Worm (Caenorhabditis elegans) whole organism, L4 larva: ENCODE measurements around the gene str-138.

ENCODE experiments used
- F26F4.8 ChIP-seq: fragments of 200-800 bp; sonication (Bioruptor generic); conservative IDR thresholded peaks from 2 replicates; pipeline ENCODE4 v1.3.6; 2022; ENCODE audit warnings: missing genetic modification characterization, missing compliant biosample characterization
- T20F7.1 ChIP-seq: fragments of 200-800 bp; sonication (Bioruptor generic); optimal IDR thresholded peaks from 2 replicates; lab custom pipeline; 2018; ENCODE audit warnings: mild to moderate bottlenecking, missing genetic modification characterization, missing compliant biosample characterization
- T26A8.4 ChIP-seq: fragments of 200-800 bp; sonication (Bioruptor generic); IDR thresholded peaks from 2 replicates; pipeline ENCODE4 v1.3.6; 2022; ENCODE audit warnings: missing genetic modification characterization, missing compliant biosample characterization
- Y105C5A.15 ChIP-seq: fragments of 200-800 bp; sonication (Bioruptor generic); IDR thresholded peaks from 2 replicates; pipeline ENCODE4 v1.3.6; 2022; ENCODE audit warnings: missing genetic modification characterization, missing compliant biosample characterization
- Y5F2A.4 ChIP-seq: fragments of 200-800 bp; sonication (Bioruptor generic); optimal IDR thresholded peaks from 2 replicates; lab custom pipeline; 2018; ENCODE audit warnings: mild to moderate bottlenecking, missing genetic modification characterization, missing compliant biosample characterization
- Y75B8A.6 ChIP-seq: fragments of 200-800 bp; sonication (Bioruptor generic); IDR thresholded peaks from 2 replicates; pipeline ENCODE4 v1.3.6; 2022; ENCODE audit warnings: missing genetic modification reagents, missing genetic modification characterization, missing compliant biosample characterization
- ZK546.5 ChIP-seq, 2 experiments: sonication (generic microtip); optimal IDR thresholded peaks; 2 replicates each; lab custom pipeline; 2017; ENCODE audit warnings: missing biosample characterization in 2 of 2, missing genetic modification characterization in 2 of 2
- aha-1 ChIP-seq: fragments of 150-350 bp; peaks from one replicate; lab custom pipeline; 2014; ENCODE audit warnings: missing biosample characterization, missing genetic modification characterization
- ama-1 ChIP-seq: fragments of 150-350 bp; optimal IDR thresholded peaks from 2 replicates; lab custom pipeline; 2014; ENCODE audit warnings: inconsistent platforms, mixed read lengths
- arid-1 ChIP-seq: fragments of 200-800 bp; sonication (Bioruptor generic); conservative IDR thresholded peaks from 2 replicates; pipeline ENCODE4 v1.3.6; 2022; ENCODE audit warnings: missing genetic modification reagents, missing genetic modification characterization, missing compliant biosample characterization
- ceh-62 ChIP-seq: sonication (generic microtip); optimal IDR thresholded peaks from 2 replicates; lab custom pipeline; 2017; ENCODE audit warnings: missing biosample characterization, missing genetic modification characterization
- ceh-82 ChIP-seq: sonication (generic microtip); optimal IDR thresholded peaks from 2 replicates; lab custom pipeline; 2017; ENCODE audit warnings: missing biosample characterization, missing genetic modification characterization
- daf-16 ChIP-seq, 3 experiments: sonication (generic microtip); optimal IDR thresholded peaks; 2 replicates each; lab custom pipeline; 2016 to 2017; ENCODE audit warnings: missing genetic modification characterization in 3 of 3, missing genetic modification reagents in 3 of 3, mild to moderate bottlenecking in 2 of 3, missing compliant biosample characterization in 2 of 3, missing biosample characterization in 1 of 3, moderate library complexity in 1 of 3
- daf-19 ChIP-seq: fragments of 200-800 bp; sonication (Bioruptor generic); conservative IDR thresholded peaks from 2 replicates; pipeline ENCODE4 v1.3.6; 2022; ENCODE audit warnings: missing genetic modification characterization, missing compliant biosample characterization
- daf-8 ChIP-seq: fragments of 200-800 bp; sonication (Bioruptor generic); IDR thresholded peaks from 2 replicates; pipeline ENCODE4 v1.3.6; 2022; ENCODE audit warnings: missing genetic modification characterization, missing compliant biosample characterization
- dmd-9 ChIP-seq: fragments of 200-800 bp; sonication (Bioruptor generic); IDR thresholded peaks from 2 replicates; pipeline ENCODE4 v1.3.6; 2022; ENCODE audit warnings: missing genetic modification reagents, missing genetic modification characterization, missing compliant biosample characterization
- duxl-1 ChIP-seq: sonication (generic microtip); optimal IDR thresholded peaks from 2 replicates; lab custom pipeline; 2016; ENCODE audit warnings: mild to moderate bottlenecking, missing genetic modification characterization, moderate library complexity, missing compliant biosample characterization; ENCODE audit not compliant: poor library complexity
- egl-27 ChIP-seq: sonication (generic microtip); optimal IDR thresholded peaks from 3 replicates; lab custom pipeline; 2017; ENCODE audit warnings: missing biosample characterization, missing genetic modification reagents, missing genetic modification characterization
- fos-1 ChIP-seq: fragments of 150-350 bp; optimal IDR thresholded peaks from 2 replicates; lab custom pipeline; 2014; ENCODE audit warnings: missing biosample characterization, missing genetic modification characterization
- hlh-11 ChIP-seq: fragments of 200-800 bp; sonication (Bioruptor generic); optimal IDR thresholded peaks from 2 replicates; lab custom pipeline; 2018; ENCODE audit warnings: mild to moderate bottlenecking, missing genetic modification characterization, missing compliant biosample characterization
- hmg-1.1 ChIP-seq: fragments of 200-800 bp; sonication (Bioruptor generic); IDR thresholded peaks from 2 replicates; pipeline ENCODE4 v1.3.6; 2022; ENCODE audit warnings: missing genetic modification reagents, missing genetic modification characterization, missing compliant biosample characterization
- lim-7 ChIP-seq: fragments of 200-800 bp; sonication (Bioruptor generic); IDR thresholded peaks from 2 replicates; pipeline ENCODE4 v1.3.6; 2022; ENCODE audit warnings: missing genetic modification characterization, missing compliant biosample characterization
- lin-1 ChIP-seq: fragments of 200-800 bp; sonication (Bioruptor generic); IDR thresholded peaks from 2 replicates; pipeline ENCODE4 v1.3.6; 2022; ENCODE audit warnings: missing genetic modification reagents, missing genetic modification characterization, missing compliant biosample characterization
- lin-13 ChIP-seq: fragments of 150-350 bp; optimal IDR thresholded peaks from 2 replicates; lab custom pipeline; 2014; ENCODE audit warnings: missing biosample characterization, missing genetic modification reagents, missing genetic modification characterization
- lin-15B ChIP-seq: fragments of 150-350 bp; sonication (generic microtip); optimal IDR thresholded peaks from 3 replicates; lab custom pipeline; 2014; ENCODE audit warnings: missing biosample characterization, missing genetic modification characterization
- lin-38 ChIP-seq: fragments of 200-800 bp; sonication (Bioruptor generic); IDR thresholded peaks from 2 replicates; pipeline ENCODE4 v1.3.6; 2022; ENCODE audit warnings: missing genetic modification reagents, missing genetic modification characterization, missing compliant biosample characterization
- lin-39 ChIP-seq: fragments of 150-350 bp; optimal IDR thresholded peaks from 2 replicates; lab custom pipeline; 2014; ENCODE audit warnings: missing biosample characterization, missing genetic modification reagents, missing genetic modification characterization
- lir-3 ChIP-seq: sonication (generic microtip); optimal IDR thresholded peaks from 2 replicates; lab custom pipeline; 2016; ENCODE audit warnings: mild to moderate bottlenecking, missing genetic modification characterization, missing compliant biosample characterization
- mep-1 ChIP-seq: fragments of 150-350 bp; sonication (generic microtip); optimal IDR thresholded peaks from 3 replicates; lab custom pipeline; 2014; ENCODE audit warnings: missing biosample characterization, missing genetic modification characterization
- mes-2 ChIP-seq: sonication (generic microtip); optimal IDR thresholded peaks from 2 replicates; lab custom pipeline; 2016; ENCODE audit warnings: missing genotype, mild to moderate bottlenecking, missing genetic modification characterization, missing compliant biosample characterization; ENCODE audit not compliant: poor library complexity, severe bottlenecking
- mxl-2 ChIP-seq: fragments of 200-800 bp; sonication (Bioruptor generic); conservative IDR thresholded peaks from 2 replicates; pipeline ENCODE4 v1.3.6; 2022; ENCODE audit warnings: missing genetic modification reagents, missing genetic modification characterization, missing compliant biosample characterization
- nhr-102 ChIP-seq: sonication (generic microtip); optimal IDR thresholded peaks from 2 replicates; lab custom pipeline; 2016; ENCODE audit warnings: mild to moderate bottlenecking, missing genetic modification characterization, moderate library complexity, missing compliant biosample characterization
- nhr-11 ChIP-seq: fragments of 150-350 bp; optimal IDR thresholded peaks from 2 replicates; lab custom pipeline; 2014; ENCODE audit warnings: missing biosample characterization, missing genetic modification characterization
- nhr-41 ChIP-seq: fragments of 200-800 bp; sonication (Bioruptor generic); IDR thresholded peaks from 2 replicates; pipeline ENCODE4 v1.3.6; 2022; ENCODE audit warnings: missing genetic modification reagents, missing genetic modification characterization, missing compliant biosample characterization
- nhr-42 ChIP-seq: fragments of 200-800 bp; sonication (Bioruptor generic); IDR thresholded peaks from 2 replicates; pipeline ENCODE4 v1.3.6; 2022; ENCODE audit warnings: missing genetic modification characterization, missing compliant biosample characterization
- nhr-48 ChIP-seq: sonication (generic microtip); optimal IDR thresholded peaks from 2 replicates; lab custom pipeline; 2016; ENCODE audit warnings: mild to moderate bottlenecking, missing genetic modification characterization, missing compliant biosample characterization
- nhr-6 ChIP-seq: fragments of 150-350 bp; optimal IDR thresholded peaks from 2 replicates; lab custom pipeline; 2014; ENCODE audit warnings: missing biosample characterization, missing genetic modification characterization
- pha-4 ChIP-seq, 2 experiments: fragments of 150-350 bp in 1 of 2; fragments of 200-800 bp in 1 of 2; sonication (Bioruptor generic) in 1 of 2; IDR thresholded peaks in 1 of 2; optimal IDR thresholded peaks in 1 of 2; 2 replicates each; pipeline versions ENCODE4 v1.3.6 to Lab custom; 2014 to 2022; ENCODE audit warnings: missing genetic modification characterization in 2 of 2, missing genetic modification reagents in 2 of 2, missing biosample characterization in 1 of 2, missing compliant biosample characterization in 1 of 2
- pqm-1 ChIP-seq: sonication (generic microtip); optimal IDR thresholded peaks from 2 replicates; lab custom pipeline; 2017; ENCODE audit warnings: missing biosample characterization, missing genetic modification characterization
- rbr-2 ChIP-seq: sonication (generic microtip); optimal IDR thresholded peaks from 2 replicates; lab custom pipeline; 2016; ENCODE audit warnings: missing genotype, missing genetic modification characterization, missing compliant biosample characterization
- set-16 ChIP-seq: fragments of 200-800 bp; sonication (Bioruptor generic); IDR thresholded peaks from 2 replicates; pipeline ENCODE4 v1.3.6; 2022; ENCODE audit warnings: missing genetic modification reagents, missing genetic modification characterization, missing compliant biosample characterization
- tag-97 ChIP-seq: fragments of 200-800 bp; sonication (Bioruptor generic); IDR thresholded peaks from 2 replicates; pipeline ENCODE4 v1.3.6; 2022; ENCODE audit warnings: missing genetic modification characterization, missing compliant biosample characterization
- tra-1 ChIP-seq: fragments of 200-800 bp; sonication (Bioruptor generic); IDR thresholded peaks from 2 replicates; pipeline ENCODE4 v1.3.6; 2022; ENCODE audit warnings: missing genetic modification reagents, missing genetic modification characterization, missing compliant biosample characterization
- unc-39 ChIP-seq: sonication (generic microtip); optimal IDR thresholded peaks from 2 replicates; lab custom pipeline; 2017; ENCODE audit warnings: missing biosample characterization, missing genetic modification characterization
- zfp-3 ChIP-seq: fragments of 200-800 bp; sonication (Bioruptor generic); conservative IDR thresholded peaks from 2 replicates; pipeline ENCODE4 v1.3.6; 2022; ENCODE audit warnings: missing genetic modification reagents, missing genetic modification characterization, missing compliant biosample characterization

Gene str-138

ce11 chrV:8058359-8058758 is at the start of gene str-138:
str-138 (plus strand) TSS chrV:8058659.
- no peak for TF ChIP-seq pha-4 (GFP tag; IDR thresholded peaks at IDR 0.05; lab: Robert Waterston, UW)
- no peak for TF ChIP-seq pha-4 (tag; optimal IDR thresholded peaks at IDR 0.05; lab: Kevin White, UChicago)
- TF ChIP-seq unc-39 (tag; lab: Kevin White, UChicago) = no peak
- no peak for TF ChIP-seq Y75B8A.6 (GFP tag; lab: Robert Waterston, UW)
- no peak for TF ChIP-seq ceh-82 (tag; lab: Kevin White, UChicago)
- no peak for TF ChIP-seq rbr-2 (tag; lab: Kevin White, UChicago)
- no peak for TF ChIP-seq F26F4.8 (GFP tag; lab: Robert Waterston, UW)
- no peak for TF ChIP-seq zfp-3 (GFP tag; lab: Robert Waterston, UW)
- no peak for TF ChIP-seq mxl-2 (GFP tag; lab: Robert Waterston, UW)
- no peak for TF ChIP-seq tag-97 (GFP tag; lab: Robert Waterston, UW)
- TF ChIP-seq nhr-11 (tag; lab: Kevin White, UChicago) = no peak
- no peak for TF ChIP-seq tra-1 (GFP tag; lab: Robert Waterston, UW)
- TF ChIP-seq ceh-62 = no peak
- TF ChIP-seq nhr-102 = no peak

- TF ChIP-seq mes-2 (tag; lab: Kevin White, UChicago) (peak; percentile 7), mep-1 (peak; percentile 26), T20F7.1 (GFP tag; lab: Kevin White, UChicago) (no peak)
Measured at ce11 chrV:8010103-8010502, 48.4 kb upstream of the str-138 start, which contains the start of gene Y97E10AR.4. Y97E10AR.4 (minus strand) TSS chrV:8010233.

ce11 chrV:8010846-8011245 is 47.6 kb upstream of the str-138 start, which contains the start of gene lmtr-2:
lmtr-2 (minus strand) TSS chrV:8011106.
- TF ChIP-seq lin-15B (tag; lab: Kevin White, UChicago) = no peak
- TF ChIP-seq nhr-11 (tag; lab: Kevin White, UChicago) = no peak
- no peak for TF ChIP-seq nhr-42 (GFP tag; lab: Robert Waterston, UW)
- no peak for TF ChIP-seq nhr-48 (tag; lab: Kevin White, UChicago)
- TF ChIP-seq ama-1 (lab: Kevin White, UChicago) = peak; percentile 74
- no peak for TF ChIP-seq daf-16 (GFP tag; optimal IDR thresholded peaks at IDR 0.05; lab: Kevin White, UChicago)
- TF ChIP-seq daf-16 (tag; optimal IDR thresholded peaks at IDR 0.05; lab: Kevin White, UChicago) = peak; percentile 29
- no peak for TF ChIP-seq zfp-3 (GFP tag; lab: Robert Waterston, UW)
- no peak for TF ChIP-seq pha-4 (GFP tag; IDR thresholded peaks at IDR 0.05; lab: Robert Waterston, UW)
- TF ChIP-seq pha-4 (tag; optimal IDR thresholded peaks at IDR 0.05; lab: Kevin White, UChicago) = no peak
- no peak for TF ChIP-seq ceh-82 (tag; lab: Kevin White, UChicago)
- no peak for TF ChIP-seq dmd-9 (GFP tag; lab: Robert Waterston, UW)
- peak; percentile 88 for TF ChIP-seq aha-1 (tag; lab: Kevin White, UChicago)
- no peak for TF ChIP-seq nhr-6 (tag; lab: Kevin White, UChicago)
- no peak for TF ChIP-seq hlh-11 (tag; lab: Kevin White, UChicago)
- no peak for TF ChIP-seq Y105C5A.15 (GFP tag; lab: Robert Waterston, UW)
- no peak for TF ChIP-seq duxl-1
- TF ChIP-seq arid-1 = no peak
- no peak for TF ChIP-seq T20F7.1 (GFP tag; lab: Kevin White, UChicago)
- TF ChIP-seq nhr-41 (GFP tag; lab: Robert Waterston, UW) = no peak

- TF ChIP-seq set-16 (GFP tag; lab: Robert Waterston, UW) (no peak), lin-1 (GFP tag; lab: Robert Waterston, UW) (peak; percentile 53; the same call in 1 of the 2 replicates), fos-1 (tag; lab: Kevin White, UChicago) (no peak), ZK546.5 (tag; optimal IDR thresholded peaks at IDR 0.05; lab: Kevin White, UChicago) (no peak), lim-7 (GFP tag; lab: Robert Waterston, UW) (no peak), lin-13 (GFP tag; lab: Kevin White, UChicago) (no peak), lir-3 (tag; lab: Kevin White, UChicago) (no peak), egl-27 (tag; lab: Kevin White, UChicago) (no peak), hmg-1.1 (GFP tag; lab: Robert Waterston, UW) (no peak), daf-8 (GFP tag; lab: Robert Waterston, UW) (no peak), mep-1 (no peak), lin-39 (tag; lab: Kevin White, UChicago) (no peak), lin-38 (GFP tag; lab: Robert Waterston, UW) (peak; percentile 39), nhr-41 (GFP tag; lab: Robert Waterston, UW) (no peak), pqm-1 (tag; lab: Kevin White, UChicago) (no peak), daf-19 (GFP tag; lab: Robert Waterston, UW) (no peak), daf-16 (GFP tag; optimal IDR thresholded peaks at IDR 0.05; lab: Kevin White, UChicago) (no peak), daf-16 (tag; optimal IDR thresholded peaks at IDR 0.05; lab: Kevin White, UChicago) (peak; percentile 3), T26A8.4 (GFP tag; lab: Robert Waterston, UW) (peak; percentile 43; the same call in 1 of the 2 replicates), Y5F2A.4 (no peak), tag-97 (GFP tag; lab: Robert Waterston, UW) (no peak), tra-1 (GFP tag; lab: Robert Waterston, UW) (no peak)
Measured at ce11 chrV:8012032-8012431, 46.4 kb upstream of the str-138 start, which contains the start of gene rpb-9. rpb-9 (minus strand) TSS chrV:8012345.
